Worm (Caenorhabditis elegans): Measurements from ENCODE around the gene C29E4.12.

ce11 chrIII:7948802-7949201 is 7.9 kb downstream of the C29E4.12 start, which contains the start of gene col-90:
- no peak for TF ChIP-seq unc-62 (GFP tag; optimal IDR thresholded peaks at IDR 0.05)
- TF ChIP-seq K12H6.12 (tag; optimal IDR thresholded peaks at IDR 0.05) = no peak
- no peak for TF ChIP-seq gei-17 (GFP tag; optimal IDR thresholded peaks at IDR 0.05)
- no peak for TF ChIP-seq ztf-18 (tag; optimal IDR thresholded peaks at IDR 0.05)
- TF ChIP-seq madf-6 (GFP tag; IDR thresholded peaks at IDR 0.05) = no peak
- TF ChIP-seq F49E8.2 (tag; optimal IDR thresholded peaks at IDR 0.05; ENCODE audit: insufficient read depth) = no peak

Measured in whole organism, young adult.